Worm (Caenorhabditis elegans): ENCODE results near the gene nst-1.

DNA sequence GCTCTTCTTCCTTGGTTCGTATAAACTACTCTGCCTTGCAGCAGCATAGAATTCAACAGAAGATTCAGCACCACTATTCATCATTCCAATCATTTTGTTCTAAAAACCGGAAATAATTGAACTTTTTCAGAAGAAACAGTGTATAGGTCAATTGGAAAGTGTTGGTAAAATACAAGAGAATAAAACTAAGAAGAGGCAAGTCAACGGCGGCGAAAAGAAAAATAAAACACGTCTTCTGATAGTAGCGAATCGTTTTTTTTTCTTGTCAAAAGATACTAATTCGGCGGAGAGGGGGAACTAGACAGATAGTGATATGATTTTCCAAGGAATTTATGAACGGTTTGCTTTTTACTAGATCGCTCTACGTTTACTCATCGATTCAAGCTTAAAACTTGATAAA lies 24.0 kb downstream of the nst-1 start, which contains the start of gene F35C11.6:
- no peak for TF ChIP-seq Y79H2A.3 (GFP tag; conservative IDR thresholded peaks at IDR 0.05)
- TF ChIP-seq zfh-2 (GFP tag; conservative IDR thresholded peaks at IDR 0.05): no peak
- TF ChIP-seq ztf-6 (GFP tag; IDR thresholded peaks at IDR 0.05): no peak
- no peak for TF ChIP-seq mcd-1 (GFP tag; IDR thresholded peaks at IDR 0.05)
- TF ChIP-seq B0336.3 (GFP tag; IDR thresholded peaks at IDR 0.05): no peak
- no peak for TF ChIP-seq tlf-1 (GFP tag; optimal IDR thresholded peaks at IDR 0.05)
- TF ChIP-seq him-1 (tag; optimal IDR thresholded peaks at IDR 0.05): no peak
- no peak for TF ChIP-seq dpff-1 (tag; optimal IDR thresholded peaks at IDR 0.05)
- TF ChIP-seq lin-35 (GFP tag; optimal IDR thresholded peaks at IDR 0.05): no peak
- TF ChIP-seq unc-130 (GFP tag; optimal IDR thresholded peaks at IDR 0.05): no peak
- TF ChIP-seq snpc-4 (GFP tag; optimal IDR thresholded peaks at IDR 0.05): no peak
- no peak for TF ChIP-seq snpc-4 (tag; optimal IDR thresholded peaks at IDR 0.05)
- TF ChIP-seq somi-1 (GFP tag; optimal IDR thresholded peaks at IDR 0.05): no peak
- no peak for TF ChIP-seq rec-8 (tag; optimal IDR thresholded peaks at IDR 0.05)
- no peak for TF ChIP-seq ztf-18 (tag; optimal IDR thresholded peaks at IDR 0.05)

Measured in whole organism, young adult.